Worm (Caenorhabditis elegans): ENCODE results near the gene flwr-1.
A peak's percentile ranks its signal among the peaks of the same experiment; 100 is the strongest.
"Not testable (repeated sequence)": the region's sequence is repeated elsewhere in the genome, so short reads cannot be mapped to it uniquely, and the experiment has no call there.

The flwr-1 gene

DNA sequence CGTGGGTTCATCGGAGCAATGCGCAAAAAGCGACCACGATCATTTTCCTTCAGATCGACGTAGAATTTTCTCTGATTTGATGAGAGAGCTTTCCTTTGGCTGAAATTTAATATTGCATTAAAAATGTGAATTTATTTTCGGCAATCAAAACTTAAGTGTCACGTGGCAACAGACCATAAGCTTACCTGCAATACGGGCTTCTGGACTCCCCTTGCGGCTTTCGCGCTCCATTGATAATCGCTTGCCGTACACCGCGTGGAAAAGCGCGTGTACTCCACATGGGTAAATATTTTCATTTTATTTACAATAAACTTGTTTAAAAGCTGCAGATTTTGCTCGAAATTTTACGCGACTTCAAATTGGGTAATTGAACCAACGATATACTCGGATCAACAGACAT is 12.5 kb upstream of the flwr-1 start, which contains the start of gene plp-2:
TSS of gene plp-2 (minus strand) at position 280 of the 400 bp plus-strand sequence.
- TF ChIP-seq him-1 (tag; optimal IDR thresholded peaks at IDR 0.05) = no peak
- no peak for TF ChIP-seq dao-5 (tag; optimal IDR thresholded peaks at IDR 0.05)
- no peak for TF ChIP-seq W03F9.2 (tag; optimal IDR thresholded peaks at IDR 0.05)

DNA sequence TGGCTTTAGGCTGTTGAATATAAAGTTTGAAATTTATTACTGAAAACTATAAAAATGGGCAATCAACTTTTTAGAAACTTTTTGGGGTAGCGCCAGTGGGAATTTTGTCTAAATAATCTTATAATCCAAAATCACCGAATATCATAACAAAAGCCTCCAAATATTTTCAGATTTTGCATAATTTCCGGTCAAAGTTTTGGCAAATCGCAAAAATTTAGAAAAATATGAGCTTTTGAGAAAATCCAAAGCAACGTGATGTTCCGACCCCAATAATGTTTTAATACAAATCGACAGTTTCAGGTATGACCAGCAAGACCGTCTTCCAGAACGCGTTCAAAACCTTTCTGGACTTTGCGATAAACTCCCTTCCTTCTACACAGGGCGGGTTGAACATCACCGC is 9.3 kb upstream of the flwr-1 start, which contains the start of gene emre-1:
TSS of gene emre-1 (plus strand) at position 301 of the 400 bp plus-strand sequence.
- TF ChIP-seq W03F9.2 (tag; optimal IDR thresholded peaks at IDR 0.05) = no peak
- TF ChIP-seq him-1 (tag; optimal IDR thresholded peaks at IDR 0.05) = no peak
- TF ChIP-seq dao-5 (tag; optimal IDR thresholded peaks at IDR 0.05) = no peak

DNA sequence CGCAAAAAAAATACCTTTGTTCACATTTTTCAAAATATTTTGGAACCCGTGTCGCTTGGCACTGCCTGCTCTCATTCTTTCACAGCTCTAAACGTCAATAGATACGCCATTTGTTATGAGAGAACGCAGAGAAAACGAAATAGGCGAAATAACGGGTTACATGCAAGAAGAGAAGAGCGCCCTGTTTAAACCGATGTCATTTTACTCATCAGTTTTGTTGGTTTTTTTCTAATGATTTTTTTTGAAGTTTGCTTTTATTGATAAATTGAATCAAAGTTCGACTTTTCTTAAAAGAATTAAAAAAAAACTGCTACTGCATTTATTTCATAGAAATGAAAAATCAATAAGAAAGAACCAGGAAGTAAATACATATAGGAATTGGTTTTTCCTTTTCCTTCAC is 8.7 kb upstream of the flwr-1 start:
- TF ChIP-seq him-1 (tag; optimal IDR thresholded peaks at IDR 0.05) (no peak), W03F9.2 (tag; optimal IDR thresholded peaks at IDR 0.05) (peak; percentile 47), dao-5 (tag; optimal IDR thresholded peaks at IDR 0.05) (no peak)

DNA sequence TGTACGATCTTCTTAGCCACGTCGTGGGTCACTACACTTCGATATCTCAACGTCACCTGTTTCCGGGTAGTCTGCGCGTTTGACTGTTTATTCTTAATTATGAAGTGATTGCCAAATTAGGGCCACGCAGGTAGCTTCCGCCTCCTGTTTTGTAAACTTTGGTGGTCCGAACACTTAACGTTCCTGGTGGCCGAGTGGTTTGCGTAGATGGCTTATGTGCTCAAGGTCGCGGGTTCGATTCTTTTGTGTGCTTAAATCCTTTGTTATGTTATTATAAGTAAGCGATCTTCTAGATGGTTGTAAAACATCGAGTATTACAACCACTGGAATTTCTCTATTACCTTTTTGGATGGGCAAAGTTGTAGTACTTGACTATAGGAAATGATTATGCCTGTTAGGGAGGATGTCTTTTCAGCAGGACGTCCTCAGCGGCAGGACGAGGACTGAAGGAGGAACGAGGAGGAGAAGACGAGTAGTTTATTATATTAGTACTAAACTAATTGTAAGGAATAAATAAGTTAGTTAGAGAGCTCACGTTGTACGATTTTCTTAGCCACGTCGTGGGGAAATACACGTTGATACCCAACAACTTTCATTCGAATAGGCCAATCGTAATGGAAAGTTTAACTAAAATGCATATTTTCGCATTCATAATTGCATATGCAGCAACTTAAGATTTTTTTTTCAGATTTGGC is 6.9 kb upstream of the flwr-1 start:
- no peak for TF ChIP-seq W03F9.2 (tag; optimal IDR thresholded peaks at IDR 0.05)
- no peak for TF ChIP-seq him-1 (tag; optimal IDR thresholded peaks at IDR 0.05)
- no peak for TF ChIP-seq dao-5 (tag; optimal IDR thresholded peaks at IDR 0.05)

DNA sequence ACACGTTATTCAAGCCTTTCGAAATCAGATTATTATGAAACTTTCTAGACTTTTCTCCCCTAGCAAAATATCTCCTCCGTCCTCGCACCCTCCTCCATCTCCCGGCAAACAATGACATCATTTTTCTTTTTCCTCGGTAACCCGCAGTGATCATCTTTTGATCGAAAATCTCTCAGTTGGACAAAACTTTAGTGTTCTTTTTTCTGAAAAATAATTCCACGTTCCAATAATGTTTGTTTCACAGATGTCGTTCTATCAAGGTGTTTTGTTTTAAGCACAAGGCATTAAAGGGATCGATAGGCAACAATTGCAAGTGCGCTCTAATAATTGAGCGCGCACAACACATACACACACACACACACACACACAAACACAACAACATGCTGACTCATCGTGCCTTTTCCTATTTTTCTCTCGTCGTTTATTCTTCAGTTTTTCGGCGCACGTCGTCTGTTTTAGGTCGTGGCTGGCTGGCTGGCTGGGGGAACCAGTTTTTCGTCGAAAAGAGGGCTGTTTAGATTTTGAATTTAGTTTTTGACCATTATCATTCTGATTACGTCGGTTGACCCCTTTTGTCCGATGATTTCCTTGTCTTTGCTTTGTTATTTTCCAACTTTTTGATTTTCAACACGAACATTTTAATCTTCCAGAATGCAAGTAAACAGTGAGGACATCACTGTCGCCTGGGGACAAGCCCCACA is 5.5 kb upstream of the flwr-1 start, which contains the start of gene F20D1.3:
TSS of gene F20D1.3 (plus strand) at position 651 of the 701 bp plus-strand sequence.
- peak; percentile 24 for TF ChIP-seq W03F9.2 (tag; optimal IDR thresholded peaks at IDR 0.05)
- no peak for TF ChIP-seq him-1 (tag; optimal IDR thresholded peaks at IDR 0.05)

DNA sequence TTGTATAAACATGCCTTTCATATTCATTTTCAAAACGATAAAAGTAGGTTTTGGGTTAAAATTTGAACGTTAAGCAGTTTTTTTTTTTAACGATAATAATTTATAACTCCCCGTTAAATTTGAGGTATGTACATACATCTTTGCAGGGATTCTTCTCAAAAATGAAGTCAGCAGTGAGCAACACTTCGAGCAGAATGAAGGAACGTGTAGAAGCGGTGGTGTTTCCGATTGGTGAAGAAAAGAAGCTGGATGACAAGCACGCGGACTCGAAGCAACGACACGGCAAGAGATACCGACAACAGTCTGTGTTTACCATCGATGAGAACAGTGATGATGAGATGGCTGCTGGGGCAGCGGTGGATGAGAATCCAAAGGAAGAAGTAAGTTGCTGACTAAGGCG is 3.0 kb upstream of the flwr-1 start:
- TF ChIP-seq him-1 (tag; optimal IDR thresholded peaks at IDR 0.05) (no peak), dao-5 (tag; optimal IDR thresholded peaks at IDR 0.05) (no peak), W03F9.2 (tag; optimal IDR thresholded peaks at IDR 0.05) (no peak)

DNA sequence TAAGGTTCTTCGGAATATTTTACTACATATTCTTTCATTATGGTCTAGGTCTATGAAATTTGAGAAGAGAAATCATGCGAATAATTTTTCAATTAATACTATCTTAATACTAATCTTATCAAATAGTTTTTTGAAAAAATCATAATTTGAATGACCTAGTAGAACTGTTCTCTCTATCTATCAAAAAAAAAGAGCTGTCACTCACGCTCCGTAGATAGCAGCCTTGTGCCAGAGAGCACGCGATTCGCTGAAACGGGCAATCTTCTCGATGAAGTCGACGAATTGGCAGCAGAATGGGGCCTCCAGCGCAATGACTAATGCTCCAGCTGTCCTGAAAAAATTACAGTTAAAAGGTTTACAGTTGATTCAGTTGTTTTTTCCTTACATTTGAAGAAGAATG is 456 bp downstream of the flwr-1 start:
- TF ChIP-seq him-1 (tag; optimal IDR thresholded peaks at IDR 0.05) (no peak), dao-5 (tag; optimal IDR thresholded peaks at IDR 0.05) (no peak), W03F9.2 (tag; optimal IDR thresholded peaks at IDR 0.05) (no peak)

DNA sequence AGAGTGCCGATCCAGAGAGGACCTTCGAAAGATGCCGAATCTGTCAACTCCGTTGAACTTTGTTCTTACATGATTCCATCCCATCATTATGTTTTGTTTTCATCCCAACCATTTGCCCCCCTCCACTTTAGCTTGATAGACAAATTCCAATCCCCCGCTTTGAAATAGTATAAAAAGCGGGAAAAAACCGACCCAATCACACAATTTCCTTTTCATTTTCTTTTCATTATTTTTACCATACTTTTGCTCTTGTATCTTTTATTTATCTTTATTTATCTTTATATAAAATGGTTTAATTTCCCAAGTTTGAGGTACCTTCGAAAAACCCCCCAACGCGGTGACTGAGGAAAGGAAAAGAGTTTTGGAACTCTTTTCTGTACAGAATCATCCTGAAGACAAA is 3.6 kb downstream of the flwr-1 start, which contains the start of gene F20D1.22:
TSS of gene F20D1.22 (plus strand) at position 301 of the 400 bp plus-strand sequence.
- TF ChIP-seq him-1, W03F9.2, dao-5 (tag; optimal IDR thresholded peaks at IDR 0.05): not testable (repeated sequence)

DNA sequence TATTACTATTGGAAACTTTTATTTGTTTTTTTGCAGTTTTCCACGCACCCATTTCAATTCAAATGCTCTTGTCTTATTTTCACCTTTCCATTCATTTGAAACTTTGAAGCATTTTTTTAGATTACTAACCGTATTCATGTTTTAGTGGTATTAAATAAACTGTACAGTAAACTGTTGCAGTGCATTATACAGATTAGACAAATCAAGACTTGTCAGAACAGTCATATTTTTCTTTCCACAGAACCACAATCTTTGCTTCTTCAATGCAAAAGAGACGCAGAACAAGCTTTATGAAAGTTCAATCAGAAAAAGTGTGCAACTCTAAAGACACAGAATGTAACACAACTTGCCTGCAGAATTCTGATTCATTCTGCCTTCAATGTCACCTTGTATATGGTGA is 4.3 kb downstream of the flwr-1 start, which contains the start of gene F45B8.5:
TSS of gene F45B8.5 (plus strand) at position 301 of the 400 bp plus-strand sequence.
- TF ChIP-seq dao-5 (tag; optimal IDR thresholded peaks at IDR 0.05) = no peak
- TF ChIP-seq him-1 (tag; optimal IDR thresholded peaks at IDR 0.05) = no peak
- no peak for TF ChIP-seq W03F9.2 (tag; optimal IDR thresholded peaks at IDR 0.05)

DNA sequence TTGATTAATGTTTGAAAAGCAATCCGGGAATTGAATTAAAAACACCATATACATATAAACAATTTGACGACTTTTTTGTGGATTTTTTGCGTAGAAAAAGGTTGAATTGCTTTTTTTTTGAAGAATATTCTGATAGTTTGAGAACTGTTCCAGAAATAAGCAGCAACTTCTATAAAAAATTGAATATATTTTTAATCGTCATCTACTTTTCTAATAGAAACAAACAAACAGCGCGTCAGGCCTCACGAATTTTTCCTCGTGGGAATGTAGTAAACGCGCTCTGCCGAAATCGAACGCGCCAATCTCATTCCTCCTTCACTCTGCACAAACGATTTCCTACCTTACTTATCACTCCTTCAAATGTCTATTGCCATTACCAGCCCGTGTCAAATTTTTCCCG is 5.8 kb downstream of the flwr-1 start, which contains the start of gene rgs-11:
TSS of gene rgs-11 (plus strand) at position 301 of the 400 bp plus-strand sequence.
- TF ChIP-seq W03F9.2 (tag; optimal IDR thresholded peaks at IDR 0.05) = no peak
- TF ChIP-seq dao-5 (tag; optimal IDR thresholded peaks at IDR 0.05) = no peak

DNA sequence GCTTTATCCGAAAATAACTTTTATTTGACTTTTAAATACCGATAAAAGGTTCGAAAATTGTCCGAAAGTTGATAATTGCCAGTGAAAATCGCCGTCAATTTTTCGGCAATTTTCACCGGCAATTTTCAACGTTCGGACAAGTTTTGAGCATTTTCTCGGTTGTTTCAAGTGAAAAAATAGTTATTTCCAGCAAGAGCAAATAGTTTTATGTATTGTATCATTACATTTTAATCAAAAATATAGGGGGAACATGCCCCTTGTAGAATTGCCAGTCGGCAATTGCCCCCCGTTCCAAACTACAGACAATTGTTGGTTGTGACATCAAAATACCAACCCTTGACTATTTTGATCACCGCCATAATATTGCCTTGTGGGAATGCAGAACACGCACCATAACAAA is 7.6 kb downstream of the flwr-1 start, which contains the start of gene rgs-10:
TSS of gene rgs-10 (plus strand) at position 301 of the 400 bp plus-strand sequence.
- TF ChIP-seq him-1 (tag; optimal IDR thresholded peaks at IDR 0.05) = no peak
- no peak for TF ChIP-seq dao-5 (tag; optimal IDR thresholded peaks at IDR 0.05)
- no peak for TF ChIP-seq W03F9.2 (tag; optimal IDR thresholded peaks at IDR 0.05)

DNA sequence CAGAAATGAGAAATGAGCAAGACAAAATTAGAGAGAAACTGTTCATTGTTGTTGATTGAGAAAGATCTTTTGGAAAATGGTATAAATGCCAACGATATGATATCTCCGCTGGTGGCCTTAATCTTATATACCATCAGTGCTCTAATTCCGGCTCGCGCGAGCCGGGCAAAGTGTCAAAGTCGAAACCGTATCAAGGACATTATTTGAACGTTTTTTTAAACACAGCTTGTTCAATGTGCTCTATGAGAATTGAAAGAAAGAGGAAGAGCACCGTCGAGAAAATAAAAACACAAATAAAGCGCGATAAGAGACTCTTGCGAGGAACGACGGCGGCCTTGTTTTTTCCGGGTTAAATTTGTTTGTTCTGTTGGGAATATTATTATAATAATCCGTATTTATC is 8.6 kb downstream of the flwr-1 start, which contains the start of gene idpp-3:
TSS of gene idpp-3 (minus strand) at position 101 of the 400 bp plus-strand sequence.
- no peak for TF ChIP-seq dao-5 (tag; optimal IDR thresholded peaks at IDR 0.05)
- TF ChIP-seq W03F9.2 (tag; optimal IDR thresholded peaks at IDR 0.05) = no peak
- no peak for TF ChIP-seq him-1 (tag; optimal IDR thresholded peaks at IDR 0.05)

DNA sequence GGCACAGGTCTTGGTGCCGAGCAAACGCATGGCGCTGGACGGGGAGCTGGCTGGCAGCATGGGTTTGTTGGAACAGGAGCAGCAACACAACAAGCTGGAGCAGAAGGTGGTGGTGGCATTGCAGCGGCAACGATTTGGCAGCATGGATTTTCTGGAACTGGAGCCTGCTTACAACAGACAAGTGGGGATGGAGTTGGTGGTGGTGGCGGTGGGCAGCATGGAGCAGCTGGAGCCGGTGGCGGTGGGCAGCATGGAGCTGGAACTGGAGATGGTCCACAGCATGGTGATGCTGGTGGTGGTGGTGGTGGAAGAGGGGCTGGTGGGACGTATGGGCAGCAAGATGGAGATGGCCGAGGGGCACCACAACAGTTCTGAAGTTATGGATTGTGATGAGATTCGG is 9.2 kb downstream of the flwr-1 start:
- TF ChIP-seq W03F9.2 (tag; optimal IDR thresholded peaks at IDR 0.05) (no peak), him-1 (tag; optimal IDR thresholded peaks at IDR 0.05) (no peak), dao-5 (tag; optimal IDR thresholded peaks at IDR 0.05) (no peak)

Measured in whole organism, L4/young adult.